Fruit fly (Drosophila melanogaster) whole organism, embryonic: ENCODE data around the gene CG43094.

Source experiments
- Bgb ChIP-seq: fragments of 200-800 bp; sonication (Bioruptor generic); IDR thresholded peaks from 2 replicates; pipeline ENCODE4 v1.3.6; 2022; ENCODE audit warnings: missing biosample characterization, missing genetic modification characterization; ENCODE audit not compliant: partially characterized antibody
- CG10274 ChIP-seq: fragments of 200-800 bp; sonication (Bioruptor generic); optimal IDR thresholded peaks from 3 replicates; lab custom pipeline; 2017; ENCODE audit warnings: missing biosample characterization, mild to moderate bottlenecking, missing genetic modification characterization
- CG10543 ChIP-seq: fragments of 200-800 bp; sonication (Bioruptor generic); optimal IDR thresholded peaks from 3 replicates; lab custom pipeline; 2017; ENCODE audit warnings: missing biosample characterization, mild to moderate bottlenecking, missing genetic modification characterization, moderate library complexity
- CG13287 ChIP-seq: fragments of 200-800 bp; sonication (Bioruptor generic); IDR thresholded peaks from 2 replicates; pipeline ENCODE4 v1.3.6; 2022; ENCODE audit warnings: missing biosample characterization, missing genetic modification characterization; ENCODE audit not compliant: partially characterized antibody
- CG14441 ChIP-seq: fragments of 200-800 bp; sonication (Bioruptor generic); IDR thresholded peaks from 2 replicates; pipeline ENCODE4 v1.3.6; 2022; ENCODE audit warnings: missing biosample characterization, missing genetic modification characterization
- CG14710 ChIP-seq: fragments of 200-800 bp; sonication (Bioruptor generic); optimal IDR thresholded peaks from 3 replicates; lab custom pipeline; 2019; ENCODE audit warnings: missing biosample characterization, mild to moderate bottlenecking, missing genetic modification characterization, moderate library complexity
- CG17385 ChIP-seq: fragments of 200-800 bp; sonication (Bioruptor generic); optimal IDR thresholded peaks from 3 replicates; lab custom pipeline; 2018; ENCODE audit warnings: missing biosample characterization, mild to moderate bottlenecking, missing genetic modification characterization
- CG18262 ChIP-seq: fragments of 200-800 bp; optimal IDR thresholded peaks from 3 replicates; lab custom pipeline; 2019; ENCODE audit warnings: missing biosample characterization, mild to moderate bottlenecking, missing genetic modification characterization, moderate library complexity
- CG2116 ChIP-seq: fragments of 200-800 bp; sonication (Bioruptor generic); optimal IDR thresholded peaks from 3 replicates; lab custom pipeline; 2018; ENCODE audit warnings: missing biosample characterization, mild to moderate bottlenecking, missing genetic modification characterization
- CG2129 ChIP-seq: fragments of 200-800 bp; sonication (Bioruptor generic); IDR thresholded peaks from 2 replicates; pipeline ENCODE4 v1.3.6; 2022; ENCODE audit warnings: missing biosample characterization, missing genetic modification characterization; ENCODE audit not compliant: partially characterized antibody
- CG34224 ChIP-seq: fragments of 200-800 bp; sonication (Bioruptor generic); IDR thresholded peaks from 3 replicates; pipeline ENCODE4 v1.3.6; 2022; ENCODE audit warnings: missing biosample characterization, missing genetic modification characterization; ENCODE audit not compliant: partially characterized antibody
- CG34376 ChIP-seq: fragments of 200-800 bp; sonication (Bioruptor generic); optimal IDR thresholded peaks from 2 replicates; lab custom pipeline; 2018; ENCODE audit warnings: missing biosample characterization, mild to moderate bottlenecking, missing genetic modification characterization
- CG3847 ChIP-seq: fragments of 200-800 bp; sonication (Bioruptor generic); IDR thresholded peaks from 2 replicates; pipeline ENCODE4 v1.3.6; 2022; ENCODE audit warnings: missing biosample characterization, missing genetic modification characterization
- CG4617 ChIP-seq: fragments of 200-800 bp; sonication (Bioruptor generic); optimal IDR thresholded peaks from 3 replicates; lab custom pipeline; 2016; ENCODE audit warnings: missing biosample characterization, missing genetic modification characterization, borderline replicate concordance
- CG5953 ChIP-seq: fragments of 200-800 bp; sonication (Bioruptor generic); IDR thresholded peaks from 2 replicates; pipeline ENCODE4 v1.3.6; 2022; ENCODE audit warnings: missing biosample characterization, missing genetic modification characterization
- CG7963 ChIP-seq: fragments of 200-800 bp; sonication (Bioruptor generic); IDR thresholded peaks from 3 replicates; pipeline ENCODE4 v1.3.6; 2022; ENCODE audit warnings: missing biosample characterization, missing genetic modification characterization; ENCODE audit not compliant: partially characterized antibody
- CG8089 ChIP-seq: fragments of 200-800 bp; sonication (Bioruptor generic); optimal IDR thresholded peaks from 3 replicates; lab custom pipeline; 2016; ENCODE audit warnings: missing biosample characterization, missing genetic modification characterization
- CG8359 ChIP-seq: fragments of 200-800 bp; sonication (Bioruptor generic); optimal IDR thresholded peaks from 2 replicates; lab custom pipeline; 2017; ENCODE audit warnings: missing biosample characterization, mild to moderate bottlenecking, missing genetic modification characterization, borderline replicate concordance
- CG9932 ChIP-seq: fragments of 200-800 bp; sonication (Bioruptor generic); IDR thresholded peaks from 2 replicates; pipeline ENCODE4 v1.3.6; 2022; ENCODE audit warnings: missing biosample characterization, missing genetic modification characterization
- Dad ChIP-seq: fragments of 200-800 bp; sonication (Bioruptor generic); optimal IDR thresholded peaks from 3 replicates; lab custom pipeline; 2016; ENCODE audit warnings: missing biosample characterization, missing genetic modification characterization
- Dll ChIP-seq: fragments of 200-800 bp; sonication (Bioruptor generic); IDR thresholded peaks from 4 replicates; pipeline ENCODE4 v1.3.6; 2022; ENCODE audit warnings: missing biosample characterization, missing genetic modification characterization; ENCODE audit not compliant: partially characterized antibody
- Doc3 ChIP-seq: fragments of 200-800 bp; sonication (Bioruptor generic); IDR thresholded peaks from 3 replicates; pipeline ENCODE4 v1.3.6; 2022; ENCODE audit warnings: missing biosample characterization, missing genetic modification characterization; ENCODE audit not compliant: partially characterized antibody
- E2f2 ChIP-seq: fragments of 200-800 bp; sonication (Bioruptor generic); IDR thresholded peaks from 2 replicates; pipeline ENCODE4 v1.3.6; 2022; ENCODE audit warnings: missing biosample characterization, missing genetic modification characterization
- HHEX ChIP-seq: fragments of 200-800 bp; sonication (Bioruptor generic); optimal IDR thresholded peaks from 3 replicates; lab custom pipeline; 2017; ENCODE audit warnings: missing biosample characterization, mild to moderate bottlenecking, missing genetic modification characterization, missing genetic modification reagents
- Pdp1 ChIP-seq, 2 experiments: fragments of 200-800 bp; sonication (Bioruptor generic); optimal IDR thresholded peaks; 3 replicates each; lab custom pipeline; 2016; ENCODE audit warnings: missing biosample characterization in 2 of 2, missing genetic modification characterization in 2 of 2, mild to moderate bottlenecking in 1 of 2, moderate library complexity in 1 of 2
- TFAM ChIP-seq: fragments of 200-800 bp; sonication (Bioruptor generic); optimal IDR thresholded peaks from 2 replicates; lab custom pipeline; 2017; ENCODE audit warnings: missing biosample characterization, missing genetic modification characterization, inconsistent platforms
- amos ChIP-seq: fragments of 200-800 bp; sonication (Bioruptor generic); IDR thresholded peaks from 2 replicates; pipeline ENCODE4 v1.3.6; 2022; ENCODE audit warnings: missing biosample characterization, missing genetic modification characterization; ENCODE audit not compliant: partially characterized antibody
- bbx ChIP-seq: fragments of 200-800 bp; sonication (Bioruptor generic); IDR thresholded peaks from 2 replicates; pipeline ENCODE4 v1.3.6; 2022; ENCODE audit warnings: missing biosample characterization, missing genetic modification characterization; ENCODE audit not compliant: partially characterized antibody
- ci ChIP-seq: fragments of 200-800 bp; sonication (Bioruptor generic); IDR thresholded peaks from 3 replicates; pipeline ENCODE4 v1.3.6; 2022; ENCODE audit warnings: missing biosample characterization, missing genetic modification characterization
- gsb ChIP-seq: fragments of 200-800 bp; sonication (Bioruptor generic); IDR thresholded peaks from 2 replicates; pipeline ENCODE4 v1.3.6; 2022; ENCODE audit warnings: missing biosample characterization, missing genetic modification characterization
- gt ChIP-seq: fragments of 200-800 bp; sonication (Bioruptor generic); IDR thresholded peaks from 2 replicates; pipeline ENCODE4 v1.3.6; 2022; ENCODE audit warnings: missing biosample characterization, missing genetic modification characterization
- ham ChIP-seq: fragments of 200-800 bp; sonication (Bioruptor generic); IDR thresholded peaks from 2 replicates; pipeline ENCODE4 v1.3.6; 2022; ENCODE audit warnings: missing biosample characterization, missing genetic modification characterization
- hb ChIP-seq: fragments of 200-800 bp; sonication (Bioruptor generic); IDR thresholded peaks from 3 replicates; pipeline ENCODE4 v1.3.6; 2022; ENCODE audit warnings: missing biosample characterization, missing genetic modification characterization; ENCODE audit not compliant: partially characterized antibody
- inv ChIP-seq: fragments of 200-800 bp; sonication (Bioruptor generic); IDR thresholded peaks from 2 replicates; pipeline ENCODE4 v1.3.6; 2022; ENCODE audit warnings: missing biosample characterization, missing genetic modification characterization; ENCODE audit not compliant: partially characterized antibody
- ken ChIP-seq: fragments of 200-800 bp; sonication (Bioruptor generic); IDR thresholded peaks from 3 replicates; pipeline ENCODE4 v1.3.6; 2022; ENCODE audit warnings: missing biosample characterization, missing genetic modification characterization
- klu ChIP-seq: fragments of 200-800 bp; sonication (Bioruptor generic); IDR thresholded peaks from 2 replicates; pipeline ENCODE4 v1.3.6; 2022; ENCODE audit warnings: missing biosample characterization, missing genetic modification characterization
- knrl ChIP-seq: fragments of 200-800 bp; sonication (Bioruptor generic); IDR thresholded peaks from 3 replicates; pipeline ENCODE4 v1.3.6; 2022; ENCODE audit warnings: missing biosample characterization, missing genetic modification characterization; ENCODE audit not compliant: partially characterized antibody
- lab ChIP-seq: fragments of 200-800 bp; sonication (Bioruptor generic); optimal IDR thresholded peaks from 3 replicates; lab custom pipeline; 2017; ENCODE audit warnings: missing biosample characterization, missing genetic modification characterization, mild to moderate bottlenecking, moderate library complexity, missing genetic modification reagents
- nmo ChIP-seq: fragments of 200-800 bp; sonication (Bioruptor generic); optimal IDR thresholded peaks from 2 replicates; lab custom pipeline; 2018; ENCODE audit warnings: missing biosample characterization, mild to moderate bottlenecking, missing genetic modification characterization, moderate library complexity
- pb ChIP-seq: fragments of 200-800 bp; sonication (Bioruptor generic); optimal IDR thresholded peaks from 3 replicates; lab custom pipeline; 2016; ENCODE audit warnings: missing biosample characterization, missing genetic modification characterization
- pfk ChIP-seq: fragments of 200-800 bp; sonication (Bioruptor generic); optimal IDR thresholded peaks from 2 replicates; lab custom pipeline; 2018; ENCODE audit warnings: missing biosample characterization, mild to moderate bottlenecking, missing genetic modification characterization, moderate library complexity
- pros ChIP-seq: fragments of 200-800 bp; sonication (Bioruptor generic); optimal IDR thresholded peaks from 3 replicates; lab custom pipeline; 2019; ENCODE audit warnings: missing biosample characterization, mild to moderate bottlenecking, missing genetic modification characterization, moderate library complexity
- psq ChIP-seq: fragments of 200-800 bp; sonication (Bioruptor generic); optimal IDR thresholded peaks from 2 replicates; lab custom pipeline; 2017; ENCODE audit warnings: missing biosample characterization, missing genetic modification characterization
- sens ChIP-seq: fragments of 200-800 bp; sonication (Bioruptor generic); peaks from one replicate; lab custom pipeline; 2016; ENCODE audit warnings: missing biosample characterization, missing genetic modification characterization
- sr ChIP-seq: fragments of 200-800 bp; sonication (Bioruptor generic); IDR thresholded peaks from 3 replicates; pipeline ENCODE4 v1.3.6; 2022; ENCODE audit warnings: missing biosample characterization, missing genetic modification characterization
- trem ChIP-seq: fragments of 200-800 bp; optimal IDR thresholded peaks from 3 replicates; lab custom pipeline; 2019; ENCODE audit warnings: missing biosample characterization, mild to moderate bottlenecking, missing genetic modification characterization, moderate library complexity
- wdn ChIP-seq: fragments of 200-800 bp; sonication (Bioruptor generic); IDR thresholded peaks from 2 replicates; pipeline ENCODE4 v1.3.6; 2022; ENCODE audit warnings: missing biosample characterization, missing genetic modification characterization
- zen2 ChIP-seq: fragments of 200-800 bp; sonication (Bioruptor generic); IDR thresholded peaks from 3 replicates; pipeline ENCODE4 v1.3.6; 2022; ENCODE audit warnings: missing biosample characterization, missing genetic modification characterization; ENCODE audit not compliant: partially characterized antibody

Gene CG43094

dm6 chr3R:22726771-22727455, 43.9 kb downstream of the CG43094 start, which contains the start of gene CG45049 (continued):
- TF ChIP-seq CG4617 (GFP tag; lab: Kevin White, UChicago): peak; percentile 72
- no peak for TF ChIP-seq klu (GFP tag; lab: Robert Waterston, UW)
- peak; percentile 23 for TF ChIP-seq CG10543 (GFP tag; lab: Kevin White, UChicago)
- TF ChIP-seq ham (GFP tag; lab: Robert Waterston, UW): no peak
- TF ChIP-seq CG17385 (GFP tag; lab: Kevin White, UChicago): no peak
- no peak for TF ChIP-seq gt
- peak; percentile 93 for TF ChIP-seq hb (GFP tag; lab: Robert Waterston, UW)
- TF ChIP-seq TFAM (GFP tag; lab: Kevin White, UChicago): no peak
- TF ChIP-seq Dad (GFP tag; lab: Kevin White, UChicago): no peak
- peak; percentile 96 for TF ChIP-seq amos (GFP tag; lab: Robert Waterston, UW)
- no peak for TF ChIP-seq wdn (GFP tag; lab: Robert Waterston, UW)
- TF ChIP-seq Bgb (GFP tag; lab: Robert Waterston, UW): peak; percentile 92
- TF ChIP-seq ci (GFP tag; lab: Robert Waterston, UW): no peak
- no peak for TF ChIP-seq CG8089 (GFP tag; lab: Kevin White, UChicago)
- TF ChIP-seq CG14441: no peak
- peak; percentile 65 for TF ChIP-seq CG9932 (GFP tag; lab: Robert Waterston, UW)
- no peak for TF ChIP-seq CG10274
- TF ChIP-seq CG18262 (tag; lab: Kevin White, UChicago): no peak
- no peak for TF ChIP-seq ken (GFP tag; lab: Robert Waterston, UW)
- TF ChIP-seq CG7963: peak; percentile 93
- peak; percentile 81 for TF ChIP-seq Doc3 (GFP tag; lab: Robert Waterston, UW)
- TF ChIP-seq pfk (GFP tag; lab: Kevin White, UChicago): no peak
- 0 out of 2 replicates have a peak, but pooled peaks have one; percentile 37 for TF ChIP-seq CG3847 (GFP tag; lab: Robert Waterston, UW)
- TF ChIP-seq sr (GFP tag; lab: Robert Waterston, UW): peak; percentile 35; the same call in 1 of the 3 replicates
- TF ChIP-seq pb (GFP tag; lab: Kevin White, UChicago): no peak
- TF ChIP-seq CG14710 (tag; lab: Kevin White, UChicago): peak; percentile 0
- TF ChIP-seq lab (GFP tag; lab: Kevin White, UChicago): peak; percentile 33
- TF ChIP-seq pros (GFP tag; lab: Kevin White, UChicago): no peak
- no peak for TF ChIP-seq gsb (GFP tag; lab: Robert Waterston, UW)
- TF ChIP-seq Pdp1 (GFP tag; optimal IDR thresholded peaks at IDR 0.05; lab: Kevin White, UChicago): peak in 1 of 2 experiments; percentile 12
- TF ChIP-seq nmo: peak; percentile 25
- TF ChIP-seq psq (GFP tag; lab: Kevin White, UChicago): peak; percentile 46
- TF ChIP-seq inv (GFP tag; lab: Robert Waterston, UW): peak; percentile 89
- TF ChIP-seq bbx: peak; percentile 94
- no peak for TF ChIP-seq CG8359 (GFP tag; lab: Kevin White, UChicago)
- TF ChIP-seq CG34224 (GFP tag; lab: Robert Waterston, UW): peak; percentile 86
- TF ChIP-seq CG5953 (GFP tag; lab: Robert Waterston, UW): no peak
- peak; percentile 88 for TF ChIP-seq zen2 (GFP tag; lab: Robert Waterston, UW)
- peak; percentile 91 for TF ChIP-seq knrl
- peak; percentile 79 for TF ChIP-seq CG13287 (GFP tag; lab: Robert Waterston, UW)
- peak; percentile 4 for TF ChIP-seq trem (tag; lab: Kevin White, UChicago)
- no peak for TF ChIP-seq CG2116
- TF ChIP-seq sens (GFP tag; lab: Kevin White, UChicago): peak; percentile 83
- no peak for TF ChIP-seq E2f2 (GFP tag; lab: Robert Waterston, UW)
- no peak for TF ChIP-seq HHEX (GFP tag; lab: Kevin White, UChicago)
- peak; percentile 90 for TF ChIP-seq Dll (GFP tag; lab: Robert Waterston, UW)
- peak; percentile 42 for TF ChIP-seq CG34376
- TF ChIP-seq CG2129: peak; percentile 67
